Fruit fly (Drosophila melanogaster): Measurements from ENCODE around the gene CG33995.
A peak's percentile ranks its signal among the peaks of the same experiment; 100 is the strongest.

CG33995 gene

dm6 chr2L:5002711-5003402 is 40.2 kb upstream of the CG33995 start (continued):
- TF ChIP-seq Hmx (GFP tag; optimal IDR thresholded peaks at IDR 0.05) (no peak), Myb (GFP tag; optimal IDR thresholded peaks at IDR 0.05) (no peak), CG8924 (tag; optimal IDR thresholded peaks at IDR 0.05) (no peak), usp (GFP tag; optimal IDR thresholded peaks at IDR 0.05) (no peak), Bdp1 (GFP tag; optimal IDR thresholded peaks at IDR 0.05) (no peak), CG10462 (GFP tag; optimal IDR thresholded peaks at IDR 0.05) (no peak), wdn (GFP tag; IDR thresholded peaks at IDR 0.05) (no peak), pita (GFP tag; optimal IDR thresholded peaks at IDR 0.05) (no peak), CG8388 (GFP tag; optimal IDR thresholded peaks at IDR 0.05) (no peak), grau (tag; optimal IDR thresholded peaks at IDR 0.05) (peak; percentile 1), CG10431 (GFP tag; optimal IDR thresholded peaks at IDR 0.05) (no peak), CG2116 (GFP tag; optimal IDR thresholded peaks at IDR 0.05) (no peak), CG9609 (GFP tag; optimal IDR thresholded peaks at IDR 0.05) (no peak), schlank (tag; optimal IDR thresholded peaks at IDR 0.05) (no peak), CG14965 (GFP tag; optimal IDR thresholded peaks at IDR 0.05; ENCODE audit: borderline replicate concordance) (no peak), tio (GFP tag; optimal IDR thresholded peaks at IDR 0.05) (peak; percentile 4), CG1832 (GFP tag; optimal IDR thresholded peaks at IDR 0.05) (no peak), CG6765 (GFP tag; optimal IDR thresholded peaks at IDR 0.05) (no peak), pzg (GFP tag; optimal IDR thresholded peaks at IDR 0.05) (no peak), Ada2b (GFP tag; IDR thresholded peaks at IDR 0.05) (peak; percentile 38; the same call in 1 of the 2 replicates), tgo (GFP tag; IDR thresholded peaks at IDR 0.05) (0 out of 3 replicates have a peak, but pooled peaks have one; percentile 13), caup (GFP tag; optimal IDR thresholded peaks at IDR 0.05; ENCODE audit: severe bottlenecking) (no peak), Sox100B (GFP tag; optimal IDR thresholded peaks at IDR 0.05) (no peak), CG18764 (GFP tag; optimal IDR thresholded peaks at IDR 0.05) (no peak), CG4404 (GFP tag; IDR thresholded peaks at IDR 0.05) (no peak), Dad (GFP tag; optimal IDR thresholded peaks at IDR 0.05) (no peak), NC2α (GFP tag; optimal IDR thresholded peaks at IDR 0.05) (no peak), sens (GFP tag) (peak; percentile 72), eve (GFP tag; optimal IDR thresholded peaks at IDR 0.05) (no peak), CG8089 (GFP tag; optimal IDR thresholded peaks at IDR 0.05) (no peak), ATbp (GFP tag; optimal IDR thresholded peaks at IDR 0.05) (peak; percentile 27), ssp (GFP tag; IDR thresholded peaks at IDR 0.05) (no peak), CG16779 (GFP tag; IDR thresholded peaks at IDR 0.05) (no peak), CG11696 (GFP tag; IDR thresholded peaks at IDR 0.05) (peak; percentile 54; the same call in 1 of the 2 replicates), PHDP (tag; optimal IDR thresholded peaks at IDR 0.05) (no peak), cas (GFP tag; IDR thresholded peaks at IDR 0.05) (0 out of 2 replicates have a peak, but pooled peaks have one; percentile 16), CG9932 (GFP tag; IDR thresholded peaks at IDR 0.05) (no peak), CG2120 (GFP tag; optimal IDR thresholded peaks at IDR 0.05) (peak; percentile 5), bigmax (GFP tag; optimal IDR thresholded peaks at IDR 0.05) (no peak), cad (GFP tag; optimal IDR thresholded peaks at IDR 0.05) (no peak), CG6272 (GFP tag; IDR thresholded peaks at IDR 0.05) (no peak), Med (GFP tag) (peak; percentile 27), CG18476 (GFP tag; optimal IDR thresholded peaks at IDR 0.05) (no peak), Sry-δ (GFP tag; optimal IDR thresholded peaks at IDR 0.05) (no peak), crp (GFP tag; optimal IDR thresholded peaks at IDR 0.05) (no peak), Hmr (GFP tag; optimal IDR thresholded peaks at IDR 0.05) (no peak), unc-4 (GFP tag; IDR thresholded peaks at IDR 0.05; ENCODE audit: partially characterized antibody) (no peak), ap (GFP tag; IDR thresholded peaks at IDR 0.05) (no peak), CG4360 (GFP tag; IDR thresholded peaks at IDR 0.05) (no peak), CG32772 (GFP tag; IDR thresholded peaks at IDR 0.05) (no peak), CG13287 (GFP tag; IDR thresholded peaks at IDR 0.05; ENCODE audit: partially characterized antibody) (no peak)

Measured in whole organism, embryonic.